Worm (Caenorhabditis elegans) whole organism, mixed stage, embryonic: ENCODE data around the gene bath-30.

Experiments used
- nhr-28 ChIP-seq: fragments of 150-350 bp; optimal IDR thresholded peaks from 2 replicates; lab custom pipeline; 2014; ENCODE audit warnings: missing biosample characterization, missing genetic modification characterization
- pha-4 ChIP-seq: fragments of 150-350 bp; optimal IDR thresholded peaks from 2 replicates; lab custom pipeline; 2018; ENCODE audit warnings: missing biosample characterization, missing genetic modification reagents, missing genetic modification characterization

- TF ChIP-seq nhr-28 (tag; lab: Kevin White, UChicago) (no peak), pha-4 (no peak)
Measured at ce11 chrII:3385736-3386135, 39.6 kb upstream of the bath-30 start, which contains the start of gene T06D4.2.
